ENCODE assay signal across 4 worm cellular contexts in the genomic region with DNA sequence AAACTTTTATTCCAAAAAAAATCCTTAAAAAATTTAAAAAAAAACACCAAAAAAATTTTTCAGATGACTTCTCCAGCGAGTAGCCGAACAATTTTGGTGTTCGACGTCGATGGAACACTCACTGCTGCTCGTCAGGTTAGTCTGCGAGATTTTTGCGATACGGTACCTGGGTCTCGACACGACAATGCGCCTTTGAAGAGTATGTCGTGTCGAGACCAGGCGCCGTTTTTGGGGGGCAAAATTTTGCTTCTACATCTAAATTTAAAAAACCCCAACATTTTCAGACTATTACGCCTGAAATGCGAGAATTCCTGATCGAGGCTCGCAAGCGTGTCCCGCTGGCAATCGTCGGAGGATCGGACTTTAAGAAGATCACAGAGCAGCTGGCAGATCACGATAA.
TF ChIP-seq lines count a peak whose summit lies in the region.

A gene (plus strand): TSS at position 64 of the 400 bp plus-strand sequence.

TF ChIP-seq in whole organism, L1 larva, 84 proteins besides CTCF, POLR2A, EP300 and RAD21:
- TF ChIP-seq lsy-2 (tag; optimal IDR thresholded peaks at IDR 0.05; lab: Kevin White, UChicago) (no peak), ceh-8 (GFP tag; optimal IDR thresholded peaks at IDR 0.05; lab: Kevin White, UChicago) (no peak), nhr-85 (tag; lab: Kevin White, UChicago) (peak; percentile 20), snpc-4 (tag; optimal IDR thresholded peaks at IDR 0.05; lab: Kevin White, UChicago) (no peak)

TF ChIP-seq in whole organism, L4 larva, 104 proteins besides CTCF, POLR2A, EP300 and RAD21:
- TF ChIP-seq Y48G9A.11 (GFP tag; IDR thresholded peaks at IDR 0.05; lab: Robert Waterston, UW): peak; percentile 18; the same call in 1 of the 2 replicates
- TF ChIP-seq T26A8.4 (GFP tag; IDR thresholded peaks at IDR 0.05; lab: Robert Waterston, UW): no peak
- no peak for TF ChIP-seq jun-1 (tag; optimal IDR thresholded peaks at IDR 0.05; lab: Kevin White, UChicago)
- peak; percentile 4 for TF ChIP-seq aha-1 (tag; lab: Kevin White, UChicago)
- no peak for TF ChIP-seq hlh-30 (tag; optimal IDR thresholded peaks at IDR 0.05; lab: Kevin White, UChicago; ENCODE audit: insufficient read depth)
- TF ChIP-seq vab-7 (GFP tag; IDR thresholded peaks at IDR 0.05; lab: Robert Waterston, UW): no peak
- peak in 1 of 2 experiments; percentile 18 for TF ChIP-seq hif-1 (tag; optimal IDR thresholded peaks at IDR 0.05; lab: Kevin White, UChicago)

TF ChIP-seq in whole organism, early embryonic, 17 proteins besides CTCF, POLR2A, EP300 and RAD21:
- TF ChIP-seq ama-1 (optimal IDR thresholded peaks at IDR 0.05; lab: Kevin White, UChicago): peak; percentile 37
- 0 out of 2 replicates have a peak, but pooled peaks have one; percentile 14 for TF ChIP-seq flt-1 (GFP tag; IDR thresholded peaks at IDR 0.05; lab: Robert Waterston, UW)
- TF ChIP-seq pes-1 (GFP tag; IDR thresholded peaks at IDR 0.05; lab: Robert Waterston, UW): no peak
- TF ChIP-seq hnd-1 (tag; optimal IDR thresholded peaks at IDR 0.05; lab: Kevin White, UChicago): no peak

TF ChIP-seq in whole organism, young adult, 124 proteins besides CTCF, POLR2A, EP300 and RAD21:
- TF ChIP-seq lsy-27 (tag; optimal IDR thresholded peaks at IDR 0.05; lab: Kevin White, UChicago; ENCODE audit: borderline replicate concordance, insufficient read depth) (no peak), F22D6.2 (tag; optimal IDR thresholded peaks at IDR 0.05; lab: Kevin White, UChicago) (no peak), ztf-3 (GFP tag; optimal IDR thresholded peaks at IDR 0.05; lab: Kevin White, UChicago) (no peak), chd-7 (tag; optimal IDR thresholded peaks at IDR 0.05; lab: Kevin White, UChicago) (peak; percentile 8), let-526 (GFP tag; IDR thresholded peaks at IDR 0.05; lab: Robert Waterston, UW) (0 out of 2 replicates have a peak, but pooled peaks have one; percentile 26), ztf-18 (tag; optimal IDR thresholded peaks at IDR 0.05; lab: Kevin White, UChicago) (no peak), T26A5.8 (tag; optimal IDR thresholded peaks at IDR 0.05; lab: Kevin White, UChicago) (no peak), Y53F4B.3 (GFP tag; IDR thresholded peaks at IDR 0.05; lab: Robert Waterston, UW) (0 out of 2 replicates have a peak, but pooled peaks have one; percentile 5), F10E7.11 (tag; optimal IDR thresholded peaks at IDR 0.05; lab: Kevin White, UChicago) (no peak), ztf-25 (GFP tag; IDR thresholded peaks at IDR 0.05; lab: Robert Waterston, UW) (0 out of 2 replicates have a peak, but pooled peaks have one; percentile 72), ceh-58 (GFP tag; IDR thresholded peaks at IDR 0.05; lab: Robert Waterston, UW) (0 out of 2 replicates have a peak, but pooled peaks have one; percentile 37), F33H1.4 (GFP tag; IDR thresholded peaks at IDR 0.05; lab: Robert Waterston, UW) (peak; percentile 22; the same call in 1 of the 2 replicates), nhr-27 (tag; optimal IDR thresholded peaks at IDR 0.05; lab: Kevin White, UChicago) (peak; percentile 32), attf-6 (GFP tag; IDR thresholded peaks at IDR 0.05; lab: Robert Waterston, UW) (0 out of 2 replicates have a peak, but pooled peaks have one; percentile 67), nfyb-1 (GFP tag; IDR thresholded peaks at IDR 0.05; lab: Robert Waterston, UW) (peak; percentile 52; the same call in 1 of the 2 replicates), hrde-1 (tag; optimal IDR thresholded peaks at IDR 0.05; lab: Kevin White, UChicago; ENCODE audit: borderline replicate concordance) (peak; percentile 34), Y79H2A.3 (GFP tag; conservative IDR thresholded peaks at IDR 0.05; lab: Robert Waterston, UW) (peak; percentile 81; the same call in 1 of the 2 replicates), ztf-28 (GFP tag; IDR thresholded peaks at IDR 0.05; lab: Robert Waterston, UW) (0 out of 2 replicates have a peak, but pooled peaks have one; percentile 42), hmg-20 (GFP tag; IDR thresholded peaks at IDR 0.05; lab: Robert Waterston, UW) (no peak), B0336.3 (GFP tag; IDR thresholded peaks at IDR 0.05; lab: Robert Waterston, UW) (0 out of 2 replicates have a peak, but pooled peaks have one; percentile 31), F49E8.2 (tag; optimal IDR thresholded peaks at IDR 0.05; lab: Kevin White, UChicago; ENCODE audit: insufficient read depth) (peak; percentile 46), Y95B8A.8 (GFP tag; IDR thresholded peaks at IDR 0.05; lab: Robert Waterston, UW) (no peak), ceh-100 (GFP tag; IDR thresholded peaks at IDR 0.05; lab: Robert Waterston, UW) (peak; percentile 19), ekl-4 (GFP tag; IDR thresholded peaks at IDR 0.05; lab: Robert Waterston, UW) (no peak), hsf-1 (GFP tag; IDR thresholded peaks at IDR 0.05; lab: Robert Waterston, UW) (no peak), pbrm-1 (GFP tag; IDR thresholded peaks at IDR 0.05; lab: Robert Waterston, UW) (0 out of 2 replicates have a peak, but pooled peaks have one; percentile 16), K12H6.12 (tag; optimal IDR thresholded peaks at IDR 0.05; lab: Kevin White, UChicago) (no peak), D2030.7 (GFP tag; IDR thresholded peaks at IDR 0.05; lab: Robert Waterston, UW) (peak; percentile 33; the same call in 1 of the 2 replicates), cebp-1 (GFP tag; IDR thresholded peaks at IDR 0.05; lab: Robert Waterston, UW) (no peak), cebp-1 (tag; optimal IDR thresholded peaks at IDR 0.05; lab: Kevin White, UChicago) (peak; percentile 17), lin-54 (GFP tag; optimal IDR thresholded peaks at IDR 0.05; lab: Kevin White, UChicago) (peak; percentile 14), B0261.1 (tag; optimal IDR thresholded peaks at IDR 0.05; lab: Kevin White, UChicago) (no peak), repo-1 (tag; optimal IDR thresholded peaks at IDR 0.05; lab: Kevin White, UChicago) (peak; percentile 36), snpc-4 (GFP tag; optimal IDR thresholded peaks at IDR 0.05; lab: Kevin White, UChicago) (no peak), snpc-4 (tag; optimal IDR thresholded peaks at IDR 0.05; lab: Kevin White, UChicago) (peak in 2 of 4 experiments; percentile 7 to 63), ceh-40 (GFP tag; IDR thresholded peaks at IDR 0.05; lab: Robert Waterston, UW) (no peak), xnd-1 (tag; optimal IDR thresholded peaks at IDR 0.05; lab: Kevin White, UChicago) (no peak), madf-6 (GFP tag; IDR thresholded peaks at IDR 0.05; lab: Robert Waterston, UW) (0 out of 2 replicates have a peak, but pooled peaks have one; percentile 10)
